Fruit fly (Drosophila melanogaster) whole organism, embryonic: ENCODE measurements around the gene CG42263.

ENCODE experiments used
- B-H1 ChIP-seq: fragments of 200-800 bp; sonication (Bioruptor generic); IDR thresholded peaks from 3 replicates; pipeline ENCODE4 v1.3.6; 2022; ENCODE audit warnings: missing biosample characterization, missing genetic modification characterization
- Bdp1 ChIP-seq: fragments of 200-800 bp; sonication (Bioruptor generic); optimal IDR thresholded peaks from 3 replicates; lab custom pipeline; 2016; ENCODE audit warnings: missing biosample characterization, missing genetic modification characterization
- CG10147 ChIP-seq: fragments of 200-800 bp; sonication (Bioruptor generic); optimal IDR thresholded peaks from 2 replicates; lab custom pipeline; 2019; ENCODE audit warnings: missing biosample characterization, mild to moderate bottlenecking, missing genetic modification characterization, moderate library complexity
- CG11247 ChIP-seq: fragments of 200-800 bp; sonication (Bioruptor generic); IDR thresholded peaks from 2 replicates; pipeline ENCODE4 v1.3.6; 2022; ENCODE audit warnings: missing biosample characterization, missing genetic modification characterization
- CG12659 ChIP-seq: fragments of 200-800 bp; sonication (Bioruptor generic); optimal IDR thresholded peaks from 3 replicates; lab custom pipeline; 2017; ENCODE audit warnings: mild to moderate bottlenecking, missing biosample characterization, missing genetic modification reagents, missing genetic modification characterization
- CG13287 ChIP-seq: fragments of 200-800 bp; sonication (Bioruptor generic); IDR thresholded peaks from 2 replicates; pipeline ENCODE4 v1.3.6; 2022; ENCODE audit warnings: missing biosample characterization, missing genetic modification characterization; ENCODE audit not compliant: partially characterized antibody
- CG13775 ChIP-seq: fragments of 200-800 bp; sonication (Bioruptor generic); optimal IDR thresholded peaks from 3 replicates; lab custom pipeline; 2017; ENCODE audit warnings: missing biosample characterization, mild to moderate bottlenecking, missing genetic modification characterization
- CG14014 ChIP-seq: fragments of 200-800 bp; sonication (Bioruptor generic); IDR thresholded peaks from 2 replicates; pipeline ENCODE4 v1.3.6; 2022; ENCODE audit warnings: missing biosample characterization, missing genetic modification characterization
- CG14667 ChIP-seq: fragments of 200-800 bp; sonication (Bioruptor generic); IDR thresholded peaks from 2 replicates; pipeline ENCODE4 v1.3.6; 2022; ENCODE audit warnings: missing biosample characterization, missing genetic modification characterization
- CG14710 ChIP-seq: fragments of 200-800 bp; sonication (Bioruptor generic); optimal IDR thresholded peaks from 3 replicates; lab custom pipeline; 2019; ENCODE audit warnings: missing biosample characterization, mild to moderate bottlenecking, missing genetic modification characterization, moderate library complexity
- CG15073 ChIP-seq: fragments of 200-800 bp; sonication (Bioruptor generic); optimal IDR thresholded peaks from 2 replicates; lab custom pipeline; 2016; ENCODE audit warnings: missing biosample characterization, missing genetic modification characterization
- CG15269 ChIP-seq: fragments of 200-800 bp; sonication (Bioruptor generic); optimal IDR thresholded peaks from 2 replicates; lab custom pipeline; 2018; ENCODE audit warnings: missing biosample characterization, mild to moderate bottlenecking, missing genetic modification characterization, moderate library complexity
- CG15601 ChIP-seq: fragments of 200-800 bp; sonication (Bioruptor generic); optimal IDR thresholded peaks from 3 replicates; lab custom pipeline; 2019; ENCODE audit warnings: missing biosample characterization, mild to moderate bottlenecking, missing genetic modification characterization, moderate library complexity
- CG16863 ChIP-seq: fragments of 200-800 bp; sonication (Bioruptor generic); optimal IDR thresholded peaks from 3 replicates; lab custom pipeline; 2016; ENCODE audit warnings: missing biosample characterization, missing genetic modification characterization
- CG1792 ChIP-seq: fragments of 200-800 bp; sonication (Bioruptor generic); optimal IDR thresholded peaks from 2 replicates; lab custom pipeline; 2016; ENCODE audit warnings: missing biosample characterization, missing genetic modification characterization
- CG18011 ChIP-seq: fragments of 200-800 bp; sonication (Bioruptor generic); optimal IDR thresholded peaks from 2 replicates; lab custom pipeline; 2017; ENCODE audit warnings: missing biosample characterization, missing genetic modification characterization, mild to moderate bottlenecking, moderate library complexity, missing genotype
- CG3065 ChIP-seq: fragments of 200-800 bp; sonication (Bioruptor generic); optimal IDR thresholded peaks from 2 replicates; lab custom pipeline; 2016; ENCODE audit warnings: missing biosample characterization, missing genetic modification characterization
- CG32767 ChIP-seq: fragments of 200-800 bp; sonication (Bioruptor generic); IDR thresholded peaks from 2 replicates; pipeline ENCODE4 v1.3.6; 2022; ENCODE audit warnings: missing biosample characterization, missing genetic modification characterization
- CG4328 ChIP-seq: fragments of 200-800 bp; sonication (Bioruptor generic); optimal IDR thresholded peaks from 3 replicates; lab custom pipeline; 2017; ENCODE audit warnings: missing biosample characterization, missing genetic modification reagents, missing genetic modification characterization
- CG43689 ChIP-seq: fragments of 200-800 bp; sonication (Bioruptor generic); IDR thresholded peaks from 2 replicates; pipeline ENCODE4 v1.3.6; 2022; ENCODE audit warnings: missing biosample characterization, missing genetic modification characterization
- CG6254 ChIP-seq: fragments of 200-800 bp; sonication (Bioruptor generic); optimal IDR thresholded peaks from 3 replicates; lab custom pipeline; 2017; ENCODE audit warnings: mild to moderate bottlenecking, missing biosample characterization, missing genetic modification reagents, missing genetic modification characterization
- CG6654 ChIP-seq: fragments of 200-800 bp; sonication (Bioruptor generic); optimal IDR thresholded peaks from 2 replicates; lab custom pipeline; 2017; ENCODE audit warnings: missing biosample characterization, mild to moderate bottlenecking, missing genetic modification characterization
- CG7372 ChIP-seq: fragments of 200-800 bp; sonication (Bioruptor generic); IDR thresholded peaks from 2 replicates; pipeline ENCODE4 v1.3.6; 2022; ENCODE audit warnings: missing biosample characterization, missing genetic modification characterization
- CG8290 ChIP-seq, 3 experiments: fragments of 200-800 bp; sonication (Bioruptor generic); optimal IDR thresholded peaks; 2 replicates each; lab custom pipeline; 2016 to 2019; ENCODE audit warnings: missing biosample characterization in 3 of 3, missing genetic modification characterization in 3 of 3, mild to moderate bottlenecking in 2 of 3, moderate library complexity in 1 of 3
- CG9797 ChIP-seq: fragments of 200-800 bp; sonication (Bioruptor generic); optimal IDR thresholded peaks from 3 replicates; lab custom pipeline; 2018; ENCODE audit warnings: missing biosample characterization, mild to moderate bottlenecking, missing genetic modification characterization
- CHES-1-like ChIP-seq: fragments of 200-800 bp; sonication (Bioruptor generic); optimal IDR thresholded peaks from 2 replicates; lab custom pipeline; 2016; ENCODE audit warnings: missing biosample characterization, missing genetic modification characterization
- D19B ChIP-seq: fragments of 200-800 bp; sonication (Bioruptor generic); optimal IDR thresholded peaks from 2 replicates; lab custom pipeline; 2017; ENCODE audit warnings: missing biosample characterization, mild to moderate bottlenecking, missing genetic modification characterization
- Dip2 ChIP-seq: fragments of 200-800 bp; sonication (Bioruptor generic); IDR thresholded peaks from 2 replicates; pipeline ENCODE4 v1.3.6; 2022; ENCODE audit warnings: missing biosample characterization, missing genetic modification characterization
- Dll ChIP-seq: fragments of 200-800 bp; sonication (Bioruptor generic); IDR thresholded peaks from 4 replicates; pipeline ENCODE4 v1.3.6; 2022; ENCODE audit warnings: missing biosample characterization, missing genetic modification characterization; ENCODE audit not compliant: partially characterized antibody
- E2f2 ChIP-seq: fragments of 200-800 bp; sonication (Bioruptor generic); IDR thresholded peaks from 2 replicates; pipeline ENCODE4 v1.3.6; 2022; ENCODE audit warnings: missing biosample characterization, missing genetic modification characterization
- GATAe ChIP-seq: fragments of 200-800 bp; sonication (Bioruptor generic); conservative IDR thresholded peaks from 2 replicates; pipeline ENCODE4 v1.3.6; 2022; ENCODE audit warnings: missing biosample characterization, missing genetic modification characterization
- H15 ChIP-seq: fragments of 200-800 bp; sonication (Bioruptor generic); IDR thresholded peaks from 3 replicates; pipeline ENCODE4 v1.3.6; 2022; ENCODE audit warnings: missing biosample characterization, missing genetic modification characterization
- Hand ChIP-seq: fragments of 200-800 bp; sonication (Bioruptor generic); optimal IDR thresholded peaks from 2 replicates; lab custom pipeline; 2017; ENCODE audit warnings: mild to moderate bottlenecking, missing biosample characterization, missing genetic modification reagents, missing genetic modification characterization
- Hmr ChIP-seq: fragments of 200-800 bp; sonication (Bioruptor generic); optimal IDR thresholded peaks from 3 replicates; lab custom pipeline; 2017; ENCODE audit warnings: mild to moderate bottlenecking, missing biosample characterization, missing genetic modification reagents, missing genetic modification characterization
- Max ChIP-seq: fragments of 200-800 bp; sonication (Bioruptor generic); optimal IDR thresholded peaks from 2 replicates; lab custom pipeline; 2016; ENCODE audit warnings: missing biosample characterization, mild to moderate bottlenecking, missing genetic modification characterization
- Opbp ChIP-seq: fragments of 200-800 bp; sonication (Bioruptor generic); IDR thresholded peaks from 3 replicates; pipeline ENCODE4 v1.3.6; 2022; ENCODE audit warnings: missing biosample characterization, missing genetic modification characterization; ENCODE audit not compliant: partially characterized antibody
- cad ChIP-seq: fragments of >200 bp; optimal IDR thresholded peaks from 2 replicates; lab custom pipeline; 2017; ENCODE audit warnings: missing biosample characterization, missing genetic modification characterization
- esg ChIP-seq: fragments of 200-800 bp; sonication (Bioruptor generic); conservative IDR thresholded peaks from 2 replicates; pipeline ENCODE4 v1.3.6; 2022; ENCODE audit warnings: missing biosample characterization, missing genetic modification characterization
- gcm2 ChIP-seq: fragments of 200-800 bp; sonication (Bioruptor generic); optimal IDR thresholded peaks from 2 replicates; lab custom pipeline; 2016; ENCODE audit warnings: missing biosample characterization, missing genetic modification characterization
- gro ChIP-seq: fragments of 200-800 bp; sonication (Bioruptor generic); optimal IDR thresholded peaks from 2 replicates; lab custom pipeline; 2016; ENCODE audit warnings: missing biosample characterization, missing genetic modification characterization
- h ChIP-seq: fragments of >200 bp; optimal IDR thresholded peaks from 2 replicates; lab custom pipeline; 2017
- hbn ChIP-seq: fragments of 200-800 bp; sonication (Bioruptor generic); IDR thresholded peaks from 2 replicates; pipeline ENCODE4 v1.3.6; 2022; ENCODE audit warnings: missing biosample characterization, missing genetic modification characterization; ENCODE audit not compliant: partially characterized antibody
- jing ChIP-seq: fragments of 200-800 bp; sonication (Bioruptor generic); optimal IDR thresholded peaks from 2 replicates; lab custom pipeline; 2018; ENCODE audit warnings: missing biosample characterization, mild to moderate bottlenecking, missing genetic modification characterization
- klu ChIP-seq: fragments of 200-800 bp; sonication (Bioruptor generic); IDR thresholded peaks from 2 replicates; pipeline ENCODE4 v1.3.6; 2022; ENCODE audit warnings: missing biosample characterization, missing genetic modification characterization
- maf-S ChIP-seq: fragments of 200-800 bp; sonication (Bioruptor generic); optimal IDR thresholded peaks from 2 replicates; lab custom pipeline; 2016; ENCODE audit warnings: missing biosample characterization, missing genetic modification characterization
- sima ChIP-seq: fragments of 200-800 bp; sonication (Bioruptor generic); optimal IDR thresholded peaks from 2 replicates; lab custom pipeline; 2016; ENCODE audit warnings: missing biosample characterization, missing genetic modification characterization
- sqz ChIP-seq: fragments of 200-800 bp; sonication (Bioruptor generic); optimal IDR thresholded peaks from 3 replicates; lab custom pipeline; 2018; ENCODE audit warnings: missing biosample characterization, mild to moderate bottlenecking, missing genetic modification characterization
- twi ChIP-seq: fragments of 200-800 bp; optimal IDR thresholded peaks from 2 replicates; lab custom pipeline; 2019; ENCODE audit warnings: missing biosample characterization, mild to moderate bottlenecking, missing genetic modification characterization, moderate library complexity
- tx ChIP-seq: fragments of 200-800 bp; sonication (Bioruptor generic); optimal IDR thresholded peaks from 2 replicates; lab custom pipeline; 2016; ENCODE audit warnings: missing biosample characterization, missing genetic modification characterization
- wdn ChIP-seq: fragments of 200-800 bp; sonication (Bioruptor generic); IDR thresholded peaks from 2 replicates; pipeline ENCODE4 v1.3.6; 2022; ENCODE audit warnings: missing biosample characterization, missing genetic modification characterization
- zfh1 ChIP-seq: fragments of 200-800 bp; sonication (Bioruptor generic); IDR thresholded peaks from 3 replicates; pipeline ENCODE4 v1.3.6; 2022; ENCODE audit warnings: missing biosample characterization, missing genetic modification characterization

Gene CG42263

DNA sequence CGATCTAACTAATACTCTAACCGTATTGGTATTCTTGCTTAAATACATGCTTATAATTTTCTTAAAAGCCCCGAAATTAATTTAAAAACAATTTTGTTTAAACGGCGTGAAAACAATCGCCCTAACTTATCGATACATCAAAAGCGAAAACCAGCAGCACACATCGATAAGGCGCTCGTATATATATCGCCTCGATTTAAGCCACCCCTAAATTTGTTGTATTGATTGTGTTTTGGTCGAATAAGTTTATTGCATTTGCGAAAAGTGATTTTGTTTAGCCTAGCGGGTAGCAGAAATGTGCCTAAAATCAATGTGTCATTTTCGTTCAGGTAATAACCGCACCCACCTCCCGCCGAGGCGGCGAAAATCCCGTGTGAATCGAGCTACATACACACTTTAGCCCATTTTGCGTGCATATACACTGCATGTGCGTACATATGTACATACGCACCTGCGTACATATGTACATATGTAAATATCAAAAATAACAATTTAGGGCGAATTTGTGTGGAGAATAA, 36.2 kb upstream of the CG42263 start, which contains the start of the genes CG7646 and Nca (continued):
- TF ChIP-seq klu (GFP tag; lab: Robert Waterston, UW) (no peak), CG32767 (peak; percentile 78), CG16863 (no peak), CG43689 (GFP tag; lab: Robert Waterston, UW) (no peak), CG1792 (GFP tag; lab: Kevin White, UChicago) (no peak), h (no peak), Bdp1 (GFP tag; lab: Kevin White, UChicago) (no peak), Hand (no peak), Opbp (peak; percentile 94), CG11247 (GFP tag; lab: Robert Waterston, UW) (no peak), Max (GFP tag; lab: Kevin White, UChicago) (no peak), tx (no peak), gcm2 (no peak), CG18011 (GFP tag; lab: Kevin White, UChicago) (no peak), maf-S (GFP tag; lab: Kevin White, UChicago) (no peak), CG12659 (peak; percentile 50), esg (GFP tag; lab: Robert Waterston, UW) (no peak), B-H1 (GFP tag; lab: Robert Waterston, UW) (no peak; the same call in 2 of the 3 replicates), CG4328 (peak; percentile 66), wdn (GFP tag; lab: Robert Waterston, UW) (no peak), CG14014 (GFP tag; lab: Robert Waterston, UW) (no peak), CG7372 (GFP tag; lab: Robert Waterston, UW) (no peak), Dll (GFP tag; lab: Robert Waterston, UW) (peak; percentile 92), E2f2 (GFP tag; lab: Robert Waterston, UW) (peak; percentile 73), CG14667 (no peak), CG6654 (GFP tag; lab: Kevin White, UChicago) (no peak), CG6254 (no peak), jing (GFP tag; lab: Kevin White, UChicago) (no peak), CG13287 (GFP tag; lab: Robert Waterston, UW) (peak; percentile 94), CG15269 (tag; lab: Kevin White, UChicago) (no peak), gro (GFP tag; lab: Kevin White, UChicago) (no peak), hbn (GFP tag; lab: Robert Waterston, UW) (peak; percentile 85), CG9797 (GFP tag; lab: Kevin White, UChicago) (peak; percentile 6), sqz (GFP tag; lab: Kevin White, UChicago) (no peak), CG8290 (GFP tag; optimal IDR thresholded peaks at IDR 0.05; lab: Kevin White, UChicago) (no peak), CG8290 (tag; optimal IDR thresholded peaks at IDR 0.05; lab: Kevin White, UChicago) (no peak), CG10147 (no peak), cad (GFP tag; lab: Kevin White, UChicago) (peak; percentile 14), CG13775 (GFP tag; lab: Kevin White, UChicago) (no peak), CHES-1-like (peak; percentile 39), H15 (GFP tag; lab: Robert Waterston, UW) (no peak), Hmr (GFP tag; lab: Kevin White, UChicago) (no peak), D19B (no peak), CG14710 (tag; lab: Kevin White, UChicago) (peak; percentile 46), sima (GFP tag; lab: Kevin White, UChicago) (no peak), CG15601 (tag; lab: Kevin White, UChicago) (peak; percentile 26), CG15073 (GFP tag; lab: Kevin White, UChicago) (no peak), zfh1 (GFP tag; lab: Robert Waterston, UW) (no peak), Dip2 (GFP tag; lab: Robert Waterston, UW) (no peak), CG3065 (no peak), GATAe (no peak), twi (tag; lab: Kevin White, UChicago) (peak; percentile 59)
